5 fruit fly cellular contexts compared by ENCODE assay signal in the genomic region with DNA sequence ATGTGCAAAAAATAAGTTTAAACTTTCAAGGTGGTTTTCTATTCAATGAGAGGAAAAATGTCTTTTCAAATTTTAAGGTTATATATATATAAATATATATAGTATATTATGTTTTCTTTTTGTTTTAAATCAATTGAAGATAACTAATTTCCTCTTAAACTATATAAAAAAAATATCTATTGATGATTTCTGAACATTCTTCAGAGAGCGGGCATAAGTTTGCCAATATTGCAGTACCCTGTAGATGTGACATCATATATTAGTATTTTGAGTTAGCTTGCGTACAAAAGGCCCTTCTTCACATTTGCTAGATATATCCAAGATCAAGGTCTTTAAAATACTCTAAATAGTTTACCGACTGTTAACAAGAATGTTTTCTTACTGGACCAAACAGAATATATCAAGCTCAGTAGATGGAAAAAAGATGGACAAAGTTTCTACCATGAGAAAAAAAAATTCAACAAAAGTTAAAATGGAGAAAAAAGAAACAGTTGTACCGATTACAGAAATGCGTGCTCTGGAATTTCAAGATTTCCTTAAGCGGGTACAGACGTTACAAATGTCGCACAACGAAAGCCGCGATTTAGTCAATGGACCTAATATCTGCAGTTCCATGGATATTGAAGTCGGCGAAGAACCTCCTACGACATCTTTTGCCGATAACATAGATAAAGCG.
A peak's percentile ranks its signal among the peaks of the same experiment; 100 is the strongest.
TF ChIP-seq lines count a peak whose summit lies in the region.

No protein-coding gene starts in this region.

- no peak for TF ChIP-seq CTCF in whole organism, embryonic (GFP tag; optimal IDR thresholded peaks at IDR 0.05; lab: Kevin White, UChicago)

TF ChIP-seq in whole organism, adult, 20 proteins besides CTCF, POLR2A, EP300 and RAD21:
- TF ChIP-seq CG7045 (GFP tag; optimal IDR thresholded peaks at IDR 0.05; lab: Kevin White, UChicago): no peak
- TF ChIP-seq CG14711 (tag; optimal IDR thresholded peaks at IDR 0.05; lab: Kevin White, UChicago): peak; percentile 53

TF ChIP-seq in whole organism, embryonic, 481 proteins besides CTCF, POLR2A, EP300 and RAD21 (continues in another document):
- TF ChIP-seq hbn (GFP tag; IDR thresholded peaks at IDR 0.05; lab: Robert Waterston, UW; ENCODE audit: partially characterized antibody): no peak
- TF ChIP-seq Nf-YA (GFP tag; IDR thresholded peaks at IDR 0.05; lab: Robert Waterston, UW): no peak
- no peak for TF ChIP-seq CG17328 (GFP tag; IDR thresholded peaks at IDR 0.05; lab: Robert Waterston, UW)
- TF ChIP-seq otp (GFP tag; IDR thresholded peaks at IDR 0.05; lab: Robert Waterston, UW): no peak
- TF ChIP-seq BtbVII (GFP tag; optimal IDR thresholded peaks at IDR 0.05; lab: Kevin White, UChicago): no peak
- no peak for TF ChIP-seq Dfd (GFP tag; optimal IDR thresholded peaks at IDR 0.05; lab: Kevin White, UChicago)
- no peak for TF ChIP-seq CG1832 (GFP tag; optimal IDR thresholded peaks at IDR 0.05; lab: Kevin White, UChicago)
- TF ChIP-seq CG2889 (GFP tag; IDR thresholded peaks at IDR 0.05; lab: Robert Waterston, UW): no peak
- no peak for TF ChIP-seq NC2α (GFP tag; optimal IDR thresholded peaks at IDR 0.05; lab: Kevin White, UChicago)
- peak; percentile 53 for TF ChIP-seq gem (tag; optimal IDR thresholded peaks at IDR 0.05; lab: Kevin White, UChicago)
- TF ChIP-seq CG31388 (GFP tag; optimal IDR thresholded peaks at IDR 0.05; lab: Kevin White, UChicago): no peak
- no peak for TF ChIP-seq CG1603 (tag; optimal IDR thresholded peaks at IDR 0.05; lab: Kevin White, UChicago)
- peak; percentile 38 for TF ChIP-seq CG4328 (GFP tag; optimal IDR thresholded peaks at IDR 0.05; lab: Kevin White, UChicago)
- TF ChIP-seq gsb (GFP tag; IDR thresholded peaks at IDR 0.05; lab: Robert Waterston, UW): no peak
- peak; percentile 19 for TF ChIP-seq CG18764 (GFP tag; optimal IDR thresholded peaks at IDR 0.05; lab: Kevin White, UChicago)
- no peak for TF ChIP-seq CG14050 (GFP tag; IDR thresholded peaks at IDR 0.05; lab: Robert Waterston, UW)
- no peak for TF ChIP-seq Doc3 (GFP tag; IDR thresholded peaks at IDR 0.05; lab: Robert Waterston, UW; ENCODE audit: partially characterized antibody)
- TF ChIP-seq slbo (GFP tag; IDR thresholded peaks at IDR 0.05; lab: Robert Waterston, UW): no peak
- no peak for TF ChIP-seq sr (GFP tag; IDR thresholded peaks at IDR 0.05; lab: Robert Waterston, UW)
- TF ChIP-seq CG30020 (tag; optimal IDR thresholded peaks at IDR 0.05; lab: Kevin White, UChicago): peak; percentile 93
- peak; percentile 32 for TF ChIP-seq PHDP (tag; optimal IDR thresholded peaks at IDR 0.05; lab: Kevin White, UChicago)

TF ChIP-seq in whole organism, prepupa, 60 proteins besides CTCF, POLR2A, EP300 and RAD21:
- TF ChIP-seq Hr39 (GFP tag; optimal IDR thresholded peaks at IDR 0.05; lab: Kevin White, UChicago) (no peak), CG15336 (GFP tag; IDR thresholded peaks at IDR 0.05; lab: Robert Waterston, UW) (peak; percentile 29; the same call in 1 of the 2 replicates)

TF ChIP-seq in whole organism, pupa, 21 proteins besides CTCF, POLR2A, EP300 and RAD21:
- TF ChIP-seq D1 (tag; optimal IDR thresholded peaks at IDR 0.05; lab: Kevin White, UChicago) (peak; percentile 71), CG17806 (tag; optimal IDR thresholded peaks at IDR 0.05; lab: Kevin White, UChicago) (no peak), CG8301 (tag; optimal IDR thresholded peaks at IDR 0.05; lab: Kevin White, UChicago) (no peak), CG34367 (tag; optimal IDR thresholded peaks at IDR 0.05; lab: Kevin White, UChicago) (no peak), fd96Ca (GFP tag; IDR thresholded peaks at IDR 0.05; lab: Robert Waterston, UW) (no peak), CG32121 (GFP tag; IDR thresholded peaks at IDR 0.05; lab: Robert Waterston, UW) (no peak)

TF ChIP-seq in whole organism, wandering third instar larva, 38 proteins besides CTCF, POLR2A, EP300 and RAD21:
- TF ChIP-seq psq (GFP tag; optimal IDR thresholded peaks at IDR 0.05; lab: Kevin White, UChicago) (no peak), N (GFP tag; optimal IDR thresholded peaks at IDR 0.05; lab: Kevin White, UChicago) (peak; percentile 15), Myc (optimal IDR thresholded peaks at IDR 0.05; lab: Kevin White, UChicago) (no peak), Jra (GFP tag; optimal IDR thresholded peaks at IDR 0.05; lab: Kevin White, UChicago) (no peak), lola (GFP tag; optimal IDR thresholded peaks at IDR 0.05; lab: Kevin White, UChicago) (peak; percentile 76), dl (GFP tag; optimal IDR thresholded peaks at IDR 0.05; lab: Kevin White, UChicago; ENCODE audit: insufficient read depth in 1 of 2, partially characterized antibody in 2 of 2) (no peak), CrebA (GFP tag; optimal IDR thresholded peaks at IDR 0.05; lab: Kevin White, UChicago; ENCODE audit: borderline replicate concordance) (no peak), CG32264 (GFP tag; optimal IDR thresholded peaks at IDR 0.05; lab: Kevin White, UChicago) (no peak), Sp1 (GFP tag; optimal IDR thresholded peaks at IDR 0.05; lab: Kevin White, UChicago) (no peak), GATAd (GFP tag; optimal IDR thresholded peaks at IDR 0.05; lab: Kevin White, UChicago) (no peak), rgr (GFP tag; optimal IDR thresholded peaks at IDR 0.05; lab: Kevin White, UChicago) (no peak), Abd-B (GFP tag; optimal IDR thresholded peaks at IDR 0.05; lab: Kevin White, UChicago) (no peak), Hnf4 (GFP tag; optimal IDR thresholded peaks at IDR 0.05; lab: Kevin White, UChicago) (peak; percentile 5), tai (GFP tag; optimal IDR thresholded peaks at IDR 0.05; lab: Kevin White, UChicago) (peak; percentile 45), usp (GFP tag; optimal IDR thresholded peaks at IDR 0.05; lab: Kevin White, UChicago) (no peak), CG9705 (GFP tag; optimal IDR thresholded peaks at IDR 0.05; lab: Kevin White, UChicago) (peak; percentile 9)
